Comparison of ENCODE assay signal across 3 fruit fly cellular contexts in genomic region chrX:6529179-6529766, dm6.
TF ChIP-seq lines count a peak whose summit lies in the region.

No protein-coding gene starts in this region.

- no peak for TF ChIP-seq CTCF in whole organism, embryonic (GFP tag; optimal IDR thresholded peaks at IDR 0.05; lab: Kevin White, UChicago)

TF ChIP-seq in whole organism, embryonic, 481 proteins besides CTCF, POLR2A, EP300 and RAD21:
- TF ChIP-seq CG9876 (GFP tag; optimal IDR thresholded peaks at IDR 0.05; lab: Kevin White, UChicago) (no peak), CG16779 (GFP tag; IDR thresholded peaks at IDR 0.05; lab: Robert Waterston, UW) (no peak), Awh (GFP tag; IDR thresholded peaks at IDR 0.05; lab: Robert Waterston, UW) (no peak), z (GFP tag; IDR thresholded peaks at IDR 0.05; lab: Robert Waterston, UW) (peak; percentile 51; the same call in 1 of the 3 replicates), CG2202 (tag; optimal IDR thresholded peaks at IDR 0.05; lab: Kevin White, UChicago) (no peak), CG11695 (GFP tag; IDR thresholded peaks at IDR 0.05; lab: Robert Waterston, UW) (peak; percentile 63), Stat92E (GFP tag; optimal IDR thresholded peaks at IDR 0.05; lab: Kevin White, UChicago) (no peak)
TF ChIP-seq in whole organism, embryonic: peak in this region for 2.

TF ChIP-seq in whole organism, prepupa, 60 proteins besides CTCF, POLR2A, EP300 and RAD21:
- no peak for TF ChIP-seq esn (GFP tag; optimal IDR thresholded peaks at IDR 0.05; lab: Kevin White, UChicago)
- peak; percentile 91 for TF ChIP-seq svp (GFP tag; lab: Kevin White, UChicago)

TF ChIP-seq in whole organism, wandering third instar larva, 38 proteins besides CTCF, POLR2A, EP300 and RAD21:
- no peak for TF ChIP-seq Abd-B (GFP tag; optimal IDR thresholded peaks at IDR 0.05; lab: Kevin White, UChicago)
- TF ChIP-seq Rel (GFP tag; optimal IDR thresholded peaks at IDR 0.05; lab: Kevin White, UChicago): no peak
- peak; percentile 85 for TF ChIP-seq Rel (tag; optimal IDR thresholded peaks at IDR 0.05; lab: Kevin White, UChicago)
- no peak for TF ChIP-seq OdsH (GFP tag; optimal IDR thresholded peaks at IDR 0.05; lab: Kevin White, UChicago)
